Worm (Caenorhabditis elegans) whole organism, L4 larva: ENCODE measurements around the gene C07A9.9.

Source experiments
- ZK546.5 ChIP-seq, 2 experiments: sonication (generic microtip); optimal IDR thresholded peaks; 2 replicates each; lab custom pipeline; 2017; ENCODE audit warnings: missing biosample characterization in 2 of 2, missing genetic modification characterization in 2 of 2
- ama-1 ChIP-seq: fragments of 150-350 bp; optimal IDR thresholded peaks from 2 replicates; lab custom pipeline; 2014; ENCODE audit warnings: inconsistent platforms, mixed read lengths
- daf-12 ChIP-seq: fragments of 150-350 bp; optimal IDR thresholded peaks from 2 replicates; lab custom pipeline; 2014; ENCODE audit warnings: missing biosample characterization, missing genetic modification reagents, missing genetic modification characterization
- dmd-8 ChIP-seq: fragments of 200-800 bp; sonication (Bioruptor generic); IDR thresholded peaks from 2 replicates; pipeline ENCODE4 v1.3.6; 2022; ENCODE audit warnings: missing genetic modification characterization, missing compliant biosample characterization
- dve-1 ChIP-seq: sonication (generic microtip); optimal IDR thresholded peaks from 2 replicates; lab custom pipeline; 2017; ENCODE audit warnings: antibody characterized with exemption, mild to moderate bottlenecking, missing genetic modification characterization, missing compliant biosample characterization; ENCODE audit not compliant: insufficient read depth
- fos-1 ChIP-seq: fragments of 150-350 bp; optimal IDR thresholded peaks from 2 replicates; lab custom pipeline; 2014; ENCODE audit warnings: missing biosample characterization, missing genetic modification characterization
- hif-1 ChIP-seq, 2 experiments: sonication (generic microtip); optimal IDR thresholded peaks; 2 replicates each; lab custom pipeline; 2016 to 2017; ENCODE audit warnings: missing compliant biosample characterization in 2 of 2, missing genetic modification characterization in 2 of 2, missing genetic modification reagents in 2 of 2, missing genotype in 2 of 2, mild to moderate bottlenecking in 1 of 2
- madf-9 ChIP-seq: fragments of 200-800 bp; sonication (Bioruptor generic); conservative IDR thresholded peaks from 2 replicates; pipeline ENCODE4 v1.3.6; 2022; ENCODE audit warnings: missing genetic modification reagents, missing genetic modification characterization, missing compliant biosample characterization
- nhr-237 ChIP-seq: sonication (generic microtip); optimal IDR thresholded peaks from 2 replicates; lab custom pipeline; 2017; ENCODE audit warnings: missing biosample characterization, missing genetic modification characterization
- pha-4 ChIP-seq, 2 experiments: fragments of 150-350 bp in 1 of 2; fragments of 200-800 bp in 1 of 2; sonication (Bioruptor generic) in 1 of 2; IDR thresholded peaks in 1 of 2; optimal IDR thresholded peaks in 1 of 2; 2 replicates each; pipeline versions ENCODE4 v1.3.6 to Lab custom; 2014 to 2022; ENCODE audit warnings: missing genetic modification characterization in 2 of 2, missing genetic modification reagents in 2 of 2, missing biosample characterization in 1 of 2, missing compliant biosample characterization in 1 of 2
- unc-39 ChIP-seq: sonication (generic microtip); optimal IDR thresholded peaks from 2 replicates; lab custom pipeline; 2017; ENCODE audit warnings: missing biosample characterization, missing genetic modification characterization

- TF ChIP-seq fos-1 (tag; lab: Kevin White, UChicago) (no peak), daf-12 (tag; lab: Kevin White, UChicago) (no peak), pha-4 (GFP tag; IDR thresholded peaks at IDR 0.05; lab: Robert Waterston, UW) (no peak), pha-4 (tag; optimal IDR thresholded peaks at IDR 0.05; lab: Kevin White, UChicago) (no peak), unc-39 (tag; lab: Kevin White, UChicago) (no peak), dmd-8 (GFP tag; lab: Robert Waterston, UW) (no peak), dve-1 (tag; lab: Kevin White, UChicago) (no peak), hif-1 (tag; optimal IDR thresholded peaks at IDR 0.05; lab: Kevin White, UChicago) (no peak), ZK546.5 (tag; optimal IDR thresholded peaks at IDR 0.05; lab: Kevin White, UChicago) (no peak), nhr-237 (tag; lab: Kevin White, UChicago) (no peak), madf-9 (no peak), ama-1 (lab: Kevin White, UChicago) (no peak)
Measured at ce11 chrIII:9711163-9711562, 43.7 kb upstream of the C07A9.9 start.
